Worm (Caenorhabditis elegans): ENCODE data around the gene icl-1.

icl-1 gene

ce11 chrV:743348-743747, 15.5 kb upstream of the icl-1 start, which contains the start of gene str-134:
Gene str-134, plus strand, starts transcription at chrV:743648.
- TF ChIP-seq unc-86 (tag; optimal IDR thresholded peaks at IDR 0.05) (no peak), ceh-82 (tag; optimal IDR thresholded peaks at IDR 0.05) (no peak)

DNA sequence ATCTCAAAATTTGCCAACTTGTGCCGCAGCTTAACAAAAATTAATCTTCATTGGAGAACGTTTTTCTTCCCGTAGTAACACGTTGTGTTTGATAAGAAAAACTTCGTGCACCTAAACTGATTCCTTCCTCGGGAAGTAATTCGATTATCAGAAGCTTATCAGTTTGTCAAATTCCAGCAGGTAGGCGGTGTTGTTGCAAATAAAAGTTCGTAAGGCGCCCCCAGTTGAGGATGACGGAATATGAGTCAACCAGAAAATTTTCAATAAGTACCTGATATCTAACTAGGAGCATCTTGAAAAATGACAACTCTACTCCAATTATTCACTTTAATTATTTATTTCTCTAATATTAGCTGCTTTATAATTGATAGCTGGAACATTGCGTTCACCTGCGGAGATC, 14.0 kb upstream of the icl-1 start, which contains the start of gene C05E4.7:
C05E4.7 (plus strand) TSS at position 301 of the 400 bp plus-strand sequence.
- TF ChIP-seq hlh-4 (tag; optimal IDR thresholded peaks at IDR 0.05) (no peak), efl-1 (optimal IDR thresholded peaks at IDR 0.05) (no peak), efl-1 (GFP tag; optimal IDR thresholded peaks at IDR 0.05 in 1 of 2) (peak in 1 of 2 experiments; percentile 32)

ce11 chrV:738770-739169, 11.0 kb upstream of the icl-1 start, which contains the start of gene srj-24:
Gene srj-24, minus strand, starts transcription at chrV:738870.
- no peak for TF ChIP-seq ets-5 (GFP tag; IDR thresholded peaks at IDR 0.05)
- no peak for TF ChIP-seq ces-1 (GFP tag; optimal IDR thresholded peaks at IDR 0.05)
- TF ChIP-seq pax-3 (tag; optimal IDR thresholded peaks at IDR 0.05): no peak
- TF ChIP-seq mdl-1 (tag; optimal IDR thresholded peaks at IDR 0.05): no peak
- TF ChIP-seq zip-4 (GFP tag; optimal IDR thresholded peaks at IDR 0.05): no peak
- TF ChIP-seq nhr-20 (tag; optimal IDR thresholded peaks at IDR 0.05): no peak
- TF ChIP-seq hlh-4 (tag; optimal IDR thresholded peaks at IDR 0.05): no peak
- no peak for TF ChIP-seq fkh-10 (GFP tag; optimal IDR thresholded peaks at IDR 0.05)
- no peak for TF ChIP-seq ceh-90 (tag; optimal IDR thresholded peaks at IDR 0.05)
- TF ChIP-seq isw-1 (GFP tag; IDR thresholded peaks at IDR 0.05): no peak
- TF ChIP-seq lin-39 (tag; optimal IDR thresholded peaks at IDR 0.05): no peak
- no peak for TF ChIP-seq alr-1 (tag; optimal IDR thresholded peaks at IDR 0.05; ENCODE audit: borderline replicate concordance)
- no peak for TF ChIP-seq jun-1 (tag; optimal IDR thresholded peaks at IDR 0.05)
- TF ChIP-seq ceh-88 (GFP tag; IDR thresholded peaks at IDR 0.05): no peak

- TF ChIP-seq unc-86 (tag; optimal IDR thresholded peaks at IDR 0.05) (no peak), xbp-1 (tag; optimal IDR thresholded peaks at IDR 0.05) (no peak), efl-1 (optimal IDR thresholded peaks at IDR 0.05) (no peak), efl-1 (GFP tag; optimal IDR thresholded peaks at IDR 0.05 in 1 of 2) (no peak), nhr-19 (GFP tag; conservative IDR thresholded peaks at IDR 0.05) (no peak), nhr-71 (tag; optimal IDR thresholded peaks at IDR 0.05) (no peak), blmp-1 (tag; optimal IDR thresholded peaks at IDR 0.05) (no peak), aha-1 (tag; optimal IDR thresholded peaks at IDR 0.05) (no peak), ceh-82 (tag; optimal IDR thresholded peaks at IDR 0.05) (no peak), snu-23 (GFP tag; optimal IDR thresholded peaks at IDR 0.05) (no peak), pax-3 (tag; optimal IDR thresholded peaks at IDR 0.05) (no peak)
Observed at ce11 chrV:736171-736570, 8.4 kb upstream of the icl-1 start, which contains the start of gene srj-25. Gene srj-25, minus strand, starts transcription at chrV:736271.

DNA sequence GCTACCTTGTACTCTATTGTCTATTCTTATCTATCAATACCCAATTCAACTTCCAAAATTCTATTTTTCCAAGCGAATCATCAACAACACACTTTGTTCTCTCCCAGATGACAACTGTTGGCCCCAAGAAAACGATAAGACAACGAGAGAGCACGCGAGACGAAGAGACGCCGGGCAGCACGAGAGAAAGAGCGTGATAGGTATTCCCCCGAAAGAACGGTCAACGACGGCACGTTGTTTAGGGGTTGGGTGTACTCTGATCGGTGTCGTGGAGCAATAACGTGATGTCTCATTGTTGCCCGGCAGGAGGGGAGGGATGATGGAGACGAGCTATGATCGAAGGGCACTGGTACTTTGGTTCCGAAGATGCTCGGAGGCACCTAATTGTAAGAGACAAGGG, 3.5 kb upstream of the icl-1 start:
- TF ChIP-seq fkh-8 (tag; optimal IDR thresholded peaks at IDR 0.05) (no peak), sup-37 (GFP tag; optimal IDR thresholded peaks at IDR 0.05) (peak; percentile 94), mep-1 (tag; optimal IDR thresholded peaks at IDR 0.05) (peak; percentile 71), snu-23 (GFP tag; optimal IDR thresholded peaks at IDR 0.05) (peak; percentile 96), lir-3 (tag; optimal IDR thresholded peaks at IDR 0.05; ENCODE audit: poor library complexity) (peak; percentile 86), elt-3 (tag; optimal IDR thresholded peaks at IDR 0.05) (peak in 5 of 6 experiments; percentile 16 to 92 (median 65)), zip-4 (GFP tag; optimal IDR thresholded peaks at IDR 0.05) (peak; percentile 52), ama-1 (optimal IDR thresholded peaks at IDR 0.05) (peak; percentile 72), vab-15 (tag; optimal IDR thresholded peaks at IDR 0.05) (peak; percentile 75), aha-1 (tag; optimal IDR thresholded peaks at IDR 0.05) (no peak), pag-3 (tag; optimal IDR thresholded peaks at IDR 0.05; ENCODE audit: borderline replicate concordance, insufficient read depth) (no peak), mef-2 (tag; optimal IDR thresholded peaks at IDR 0.05) (peak; percentile 80), fkh-10 (GFP tag; optimal IDR thresholded peaks at IDR 0.05) (no peak), C16A3.4 (tag; optimal IDR thresholded peaks at IDR 0.05) (peak; percentile 86), nhr-11 (tag; optimal IDR thresholded peaks at IDR 0.05) (peak; percentile 77), lsy-2 (tag; optimal IDR thresholded peaks at IDR 0.05) (peak; percentile 77 to 83), ceh-82 (tag; optimal IDR thresholded peaks at IDR 0.05) (peak; percentile 25 to 51 (median 41)), nhr-85 (tag) (peak; percentile 98), ceh-63 (GFP tag; optimal IDR thresholded peaks at IDR 0.05) (no peak), ztf-11 (tag; optimal IDR thresholded peaks at IDR 0.05) (peak in 1 of 2 experiments; percentile 86), nhr-19 (GFP tag; conservative IDR thresholded peaks at IDR 0.05) (peak; percentile 100), sox-4 (tag; optimal IDR thresholded peaks at IDR 0.05) (peak; percentile 59), ztf-4 (tag; optimal IDR thresholded peaks at IDR 0.05) (peak; percentile 90), pax-3 (tag; optimal IDR thresholded peaks at IDR 0.05) (peak; percentile 75), grh-1 (GFP tag; IDR thresholded peaks at IDR 0.05) (peak; percentile 84), nhr-20 (tag; optimal IDR thresholded peaks at IDR 0.05) (peak; percentile 99), sptf-1 (tag; optimal IDR thresholded peaks at IDR 0.05) (no peak), unc-30 (tag; optimal IDR thresholded peaks at IDR 0.05) (no peak)

Measured in whole organism, L1 larva.